Worm (Caenorhabditis elegans) whole organism, L1 larva: Measurements from ENCODE around the gene semi-1.

ENCODE experiments used
- C04F5.9 ChIP-seq: sonication (generic microtip); optimal IDR thresholded peaks from 2 replicates; lab custom pipeline; 2016; ENCODE audit warnings: missing genetic modification characterization, missing compliant biosample characterization
- C16A3.4 ChIP-seq: fragments of 150-350 bp; optimal IDR thresholded peaks from 2 replicates; lab custom pipeline; 2014; ENCODE audit warnings: missing biosample characterization, missing genetic modification characterization
- C34B4.2 ChIP-seq: sonication (generic microtip); optimal IDR thresholded peaks from 2 replicates; lab custom pipeline; 2017; ENCODE audit warnings: mild to moderate bottlenecking, missing genetic modification characterization, missing compliant biosample characterization
- Y116A8C.19 ChIP-seq: sonication (generic microtip); optimal IDR thresholded peaks from 2 replicates; lab custom pipeline; 2016; ENCODE audit warnings: missing compliant biosample characterization, missing genetic modification characterization, borderline replicate concordance
- alr-1 ChIP-seq: fragments of 200-800 bp; sonication (Bioruptor generic); optimal IDR thresholded peaks from 2 replicates; lab custom pipeline; 2018; ENCODE audit warnings: borderline replicate concordance, mild to moderate bottlenecking, missing genetic modification characterization, missing compliant biosample characterization
- aly-2 ChIP-seq: fragments of 150-350 bp; optimal IDR thresholded peaks from 2 replicates; lab custom pipeline; 2014; ENCODE audit warnings: missing biosample characterization, missing genetic modification characterization
- blmp-1 ChIP-seq: fragments of 150-350 bp; optimal IDR thresholded peaks from 2 replicates; lab custom pipeline; 2014; ENCODE audit warnings: missing biosample characterization, missing genetic modification characterization
- ceh-63 ChIP-seq: fragments of 200-800 bp; sonication (Bioruptor generic); optimal IDR thresholded peaks from 2 replicates; lab custom pipeline; 2018; ENCODE audit warnings: mild to moderate bottlenecking, missing genetic modification characterization, missing compliant biosample characterization
- ceh-82 ChIP-seq, 3 experiments: fragments of 150-350 bp in 1 of 3; sonication (generic microtip) in 2 of 3; optimal IDR thresholded peaks; 2 replicates each; lab custom pipeline; 2014 to 2017; ENCODE audit warnings: missing biosample characterization in 3 of 3, missing genetic modification characterization in 3 of 3
- ceh-88 ChIP-seq: fragments of 200-800 bp; sonication (Bioruptor generic); IDR thresholded peaks from 2 replicates; pipeline ENCODE4 v1.3.6; 2022; ENCODE audit warnings: missing genetic modification characterization, missing compliant biosample characterization
- ceh-90 ChIP-seq: sonication (generic microtip); optimal IDR thresholded peaks from 2 replicates; lab custom pipeline; 2016; ENCODE audit warnings: missing genetic modification characterization, missing compliant biosample characterization
- dsc-1 ChIP-seq: sonication (generic microtip); optimal IDR thresholded peaks from 2 replicates; lab custom pipeline; 2016; ENCODE audit warnings: mild to moderate bottlenecking, missing genetic modification characterization, missing compliant biosample characterization
- efl-1 ChIP-seq, 4 experiments: fragments of 150-350 bp; optimal IDR thresholded peaks in 3 of 4; peaks in 1 of 4; 1 replicate in 1 of 4; 2 replicates in 3 of 4; lab custom pipeline; 2014; ENCODE audit warnings: missing biosample characterization in 2 of 4, missing genetic modification characterization in 2 of 4, missing genetic modification reagents in 2 of 4
- efl-3 ChIP-seq: fragments of 200-800 bp; sonication (Bioruptor generic); optimal IDR thresholded peaks from 2 replicates; lab custom pipeline; 2018; ENCODE audit warnings: mild to moderate bottlenecking, missing genetic modification characterization, missing compliant biosample characterization
- egl-13 ChIP-seq: sonication (generic microtip); optimal IDR thresholded peaks from 2 replicates; lab custom pipeline; 2016; ENCODE audit warnings: missing genotype, missing genetic modification reagents, missing genetic modification characterization, missing compliant biosample characterization
- egl-27 ChIP-seq, 2 experiments: fragments of 150-350 bp in 1 of 2; sonication (generic microtip); optimal IDR thresholded peaks; 3 replicates each; lab custom pipeline; 2017 to 2018; ENCODE audit warnings: missing biosample characterization in 2 of 2, missing genetic modification characterization in 2 of 2, missing genetic modification reagents in 2 of 2
- elt-2 ChIP-seq: sonication (generic microtip); optimal IDR thresholded peaks from 2 replicates; lab custom pipeline; 2016; ENCODE audit warnings: missing genetic modification characterization, mild to moderate bottlenecking, inconsistent platforms, missing compliant biosample characterization, missing genetic modification reagents
- fkh-10 ChIP-seq: sonication (generic microtip); optimal IDR thresholded peaks from 2 replicates; lab custom pipeline; 2017; ENCODE audit warnings: missing biosample characterization, missing genetic modification reagents, missing genetic modification characterization
- fkh-4 ChIP-seq: sonication (generic microtip); optimal IDR thresholded peaks from 2 replicates; lab custom pipeline; 2016; ENCODE audit warnings: missing compliant biosample characterization, missing genetic modification characterization, borderline replicate concordance
- fos-1 ChIP-seq: fragments of 150-350 bp; optimal IDR thresholded peaks from 2 replicates; lab custom pipeline; 2014; ENCODE audit warnings: missing biosample characterization, missing genetic modification characterization
- grh-1 ChIP-seq: fragments of 200-800 bp; sonication (Bioruptor generic); IDR thresholded peaks from 2 replicates; pipeline ENCODE4 v1.3.6; 2022; ENCODE audit warnings: missing genetic modification reagents, missing genetic modification characterization, missing compliant biosample characterization
- irx-1 ChIP-seq: sonication (generic microtip); optimal IDR thresholded peaks from 2 replicates; lab custom pipeline; 2016; ENCODE audit warnings: missing genetic modification characterization, missing compliant biosample characterization
- isw-1 ChIP-seq: fragments of 200-800 bp; sonication (Bioruptor generic); IDR thresholded peaks from 2 replicates; pipeline ENCODE4 v1.3.6; 2022; ENCODE audit warnings: missing genetic modification characterization, missing compliant biosample characterization
- lin-15B ChIP-seq: fragments of 150-350 bp; sonication (generic microtip); optimal IDR thresholded peaks from 3 replicates; lab custom pipeline; 2014; ENCODE audit warnings: missing biosample characterization, missing genetic modification characterization
- lin-39 ChIP-seq: fragments of 150-350 bp; optimal IDR thresholded peaks from 2 replicates; lab custom pipeline; 2014; ENCODE audit warnings: missing biosample characterization, missing genetic modification reagents, missing genetic modification characterization
- lir-3 ChIP-seq: sonication (generic microtip); optimal IDR thresholded peaks from 2 replicates; lab custom pipeline; 2016; ENCODE audit warnings: mild to moderate bottlenecking, missing genetic modification characterization, moderate library complexity, missing compliant biosample characterization; ENCODE audit not compliant: poor library complexity
- lsy-2 ChIP-seq, 2 experiments: fragments of 150-350 bp; optimal IDR thresholded peaks; 2 replicates each; lab custom pipeline; 2014; ENCODE audit warnings: missing biosample characterization in 2 of 2, missing genetic modification characterization in 2 of 2
- mdl-1 ChIP-seq, 2 experiments: fragments of 150-350 bp; optimal IDR thresholded peaks; 2 replicates each; lab custom pipeline; 2014 to 2017; ENCODE audit warnings: missing biosample characterization in 2 of 2, missing genetic modification characterization in 2 of 2, inconsistent platforms in 1 of 2
- mef-2 ChIP-seq: fragments of 150-350 bp; optimal IDR thresholded peaks from 2 replicates; lab custom pipeline; 2014; ENCODE audit warnings: missing biosample characterization, missing genetic modification characterization
- mep-1 ChIP-seq: fragments of 150-350 bp; optimal IDR thresholded peaks from 2 replicates; lab custom pipeline; 2014; ENCODE audit warnings: missing biosample characterization, missing genetic modification characterization
- nhr-11 ChIP-seq: fragments of 150-350 bp; optimal IDR thresholded peaks from 2 replicates; lab custom pipeline; 2014; ENCODE audit warnings: missing biosample characterization, missing genetic modification characterization
- nhr-12 ChIP-seq: sonication (generic microtip); optimal IDR thresholded peaks from 2 replicates; lab custom pipeline; 2017; ENCODE audit warnings: missing biosample characterization, missing genetic modification characterization
- nhr-19 ChIP-seq: fragments of 200-800 bp; sonication (Bioruptor generic); conservative IDR thresholded peaks from 2 replicates; pipeline ENCODE4 v1.3.6; 2022; ENCODE audit warnings: missing genetic modification characterization, missing compliant biosample characterization
- nhr-20 ChIP-seq: sonication (generic microtip); optimal IDR thresholded peaks from 2 replicates; lab custom pipeline; 2016; ENCODE audit warnings: mild to moderate bottlenecking, missing genetic modification characterization, missing compliant biosample characterization
- nhr-237 ChIP-seq: fragments of 150-350 bp; optimal IDR thresholded peaks from 2 replicates; lab custom pipeline; 2014; ENCODE audit warnings: missing biosample characterization, missing genetic modification characterization
- nhr-28 ChIP-seq: fragments of 150-350 bp; optimal IDR thresholded peaks from 2 replicates; lab custom pipeline; 2014; ENCODE audit warnings: missing biosample characterization, missing genetic modification characterization
- nhr-71 ChIP-seq: sonication (generic microtip); optimal IDR thresholded peaks from 2 replicates; lab custom pipeline; 2016; ENCODE audit warnings: mild to moderate bottlenecking, missing genetic modification characterization, moderate library complexity, missing compliant biosample characterization
- nhr-76 ChIP-seq: sonication (generic microtip); optimal IDR thresholded peaks from 2 replicates; lab custom pipeline; 2017; ENCODE audit warnings: missing biosample characterization, missing genetic modification characterization
- nhr-77 ChIP-seq: fragments of 150-350 bp; optimal IDR thresholded peaks from 2 replicates; lab custom pipeline; 2014; ENCODE audit warnings: missing biosample characterization, missing genetic modification characterization
- nhr-84 ChIP-seq: sonication (generic microtip); optimal IDR thresholded peaks from 2 replicates; lab custom pipeline; 2017; ENCODE audit warnings: missing biosample characterization, missing genetic modification characterization
- nhr-85 ChIP-seq: sonication (generic microtip); peaks from one replicate; lab custom pipeline; 2016; ENCODE audit warnings: missing genetic modification characterization, inconsistent platforms, missing compliant biosample characterization
- pax-3 ChIP-seq: fragments of 200-800 bp; sonication (Bioruptor generic); optimal IDR thresholded peaks from 2 replicates; lab custom pipeline; 2018; ENCODE audit warnings: mild to moderate bottlenecking, missing genetic modification characterization, moderate library complexity, missing compliant biosample characterization
- pqm-1 ChIP-seq: sonication (generic microtip); optimal IDR thresholded peaks from 3 replicates; lab custom pipeline; 2017; ENCODE audit warnings: missing biosample characterization, missing genetic modification characterization
- skn-1 ChIP-seq: fragments of 150-350 bp; optimal IDR thresholded peaks from 2 replicates; lab custom pipeline; 2014; ENCODE audit warnings: missing biosample characterization, missing genetic modification characterization
- snpc-4 ChIP-seq: fragments of 150-350 bp; optimal IDR thresholded peaks from 2 replicates; lab custom pipeline; 2014; ENCODE audit warnings: missing biosample characterization, missing genetic modification characterization
- snu-23 ChIP-seq: sonication (generic microtip); optimal IDR thresholded peaks from 2 replicates; lab custom pipeline; 2016; ENCODE audit warnings: missing genetic modification characterization, missing compliant biosample characterization
- sptf-1 ChIP-seq: fragments of 150-350 bp; optimal IDR thresholded peaks from 2 replicates; lab custom pipeline; 2014; ENCODE audit warnings: missing biosample characterization, missing genetic modification characterization
- sup-37 ChIP-seq: fragments of 200-800 bp; sonication (Bioruptor generic); optimal IDR thresholded peaks from 2 replicates; lab custom pipeline; 2018; ENCODE audit warnings: mild to moderate bottlenecking, missing genetic modification characterization, missing compliant biosample characterization
- tlp-1 ChIP-seq: fragments of 150-350 bp; optimal IDR thresholded peaks from 2 replicates; lab custom pipeline; 2014; ENCODE audit warnings: missing biosample characterization, missing genetic modification characterization
- unc-130 ChIP-seq: fragments of 150-350 bp; optimal IDR thresholded peaks from 2 replicates; lab custom pipeline; 2017; ENCODE audit warnings: missing biosample characterization, missing genetic modification characterization, inconsistent platforms
- unc-30 ChIP-seq: sonication (generic microtip); optimal IDR thresholded peaks from 2 replicates; lab custom pipeline; 2017; ENCODE audit warnings: missing biosample characterization, missing genetic modification characterization
- vab-15 ChIP-seq: sonication (generic microtip); optimal IDR thresholded peaks from 2 replicates; lab custom pipeline; 2017; ENCODE audit warnings: missing genotype, mild to moderate bottlenecking, missing genetic modification characterization, missing compliant biosample characterization
- zip-4 ChIP-seq: fragments of 200-800 bp; sonication (Bioruptor generic); optimal IDR thresholded peaks from 2 replicates; lab custom pipeline; 2018; ENCODE audit warnings: mild to moderate bottlenecking, missing genetic modification characterization, moderate library complexity, missing compliant biosample characterization

semi-1 gene

DNA sequence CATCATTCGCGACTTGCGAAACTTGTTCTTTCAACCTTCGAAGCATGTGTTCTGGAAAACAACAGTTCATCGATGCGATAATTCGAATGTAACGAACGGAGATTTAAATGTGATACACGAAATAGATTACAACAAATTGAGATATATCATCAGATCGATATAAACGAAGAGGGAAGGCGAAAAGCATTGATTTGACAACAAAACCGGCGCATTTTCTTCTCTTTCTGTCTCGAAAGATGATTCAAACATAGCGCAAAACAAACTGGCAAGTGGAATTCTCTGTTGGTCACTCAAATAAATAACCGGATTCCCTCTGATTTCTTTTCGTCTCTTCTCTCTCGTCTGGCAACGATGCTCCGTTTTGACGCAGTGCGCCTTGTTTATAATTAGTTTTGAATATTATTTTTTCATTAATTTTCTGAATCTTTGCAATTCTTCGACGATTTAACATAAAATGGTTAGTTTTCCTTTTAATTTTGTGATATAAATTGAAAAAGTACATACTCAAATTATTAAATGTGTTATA is 17.6 kb downstream of the semi-1 start, which contains the start of the genes eea-1 and gut-2 (continued):
- TF ChIP-seq C34B4.2 (tag; lab: Kevin White, UChicago) (no peak), lin-39 (tag; lab: Kevin White, UChicago) (no peak), lsy-2 (tag; optimal IDR thresholded peaks at IDR 0.05; lab: Kevin White, UChicago) (peak; percentile 80 to 81), ceh-63 (GFP tag; lab: Kevin White, UChicago) (no peak), vab-15 (tag; lab: Kevin White, UChicago) (no peak), fkh-4 (tag; lab: Kevin White, UChicago) (no peak), nhr-77 (peak; percentile 51), unc-130 (tag; lab: Kevin White, UChicago) (peak; percentile 54), lin-15B (peak; percentile 9), egl-27 (tag; optimal IDR thresholded peaks at IDR 0.05; lab: Kevin White, UChicago) (no peak), irx-1 (tag; lab: Kevin White, UChicago) (peak; percentile 37), mep-1 (peak; percentile 68), alr-1 (tag; lab: Kevin White, UChicago) (no peak), snpc-4 (tag; lab: Kevin White, UChicago) (peak; percentile 45), aly-2 (no peak), pqm-1 (no peak), blmp-1 (tag; lab: Kevin White, UChicago) (peak; percentile 85), fos-1 (tag; lab: Kevin White, UChicago) (peak; percentile 43), grh-1 (peak; percentile 88), efl-1 (optimal IDR thresholded peaks at IDR 0.05; lab: Kevin White, UChicago) (peak; percentile 67 to 76), efl-1 (GFP tag; optimal IDR thresholded peaks at IDR 0.05 in 1 of 2; lab: Kevin White, UChicago) (peak; percentile 71 to 91), efl-3 (GFP tag; lab: Kevin White, UChicago) (no peak), mef-2 (tag; lab: Kevin White, UChicago) (no peak), nhr-19 (peak; percentile 60), ceh-82 (tag; optimal IDR thresholded peaks at IDR 0.05; lab: Kevin White, UChicago) (peak; percentile 37 to 59 (median 37)), isw-1 (GFP tag; lab: Robert Waterston, UW) (peak; percentile 22; the same call in 1 of the 2 replicates), elt-2 (tag; lab: Kevin White, UChicago) (no peak), nhr-11 (tag; lab: Kevin White, UChicago) (no peak), Y116A8C.19 (tag; lab: Kevin White, UChicago) (no peak), nhr-84 (no peak), snu-23 (GFP tag; lab: Kevin White, UChicago) (peak; percentile 88), nhr-20 (peak; percentile 82), fkh-10 (no peak), egl-13 (tag; lab: Kevin White, UChicago) (no peak), ceh-90 (tag; lab: Kevin White, UChicago) (no peak), ceh-88 (GFP tag; lab: Robert Waterston, UW) (no peak), C16A3.4 (peak; percentile 77), sptf-1 (tag; lab: Kevin White, UChicago) (no peak), skn-1 (peak; percentile 51), unc-30 (tag; lab: Kevin White, UChicago) (no peak), nhr-237 (tag; lab: Kevin White, UChicago) (no peak), nhr-85 (peak; percentile 92), tlp-1 (tag; lab: Kevin White, UChicago) (no peak), nhr-28 (no peak), nhr-71 (tag; lab: Kevin White, UChicago) (peak; percentile 80), dsc-1 (tag; lab: Kevin White, UChicago) (peak; percentile 44), pax-3 (no peak), sup-37 (GFP tag; lab: Kevin White, UChicago) (no peak), lir-3 (tag; lab: Kevin White, UChicago) (no peak), zip-4 (no peak), nhr-76 (tag; lab: Kevin White, UChicago) (no peak), C04F5.9 (tag; lab: Kevin White, UChicago) (no peak), mdl-1 (tag; optimal IDR thresholded peaks at IDR 0.05; lab: Kevin White, UChicago) (peak in 1 of 2 experiments; percentile 47), nhr-12 (tag; lab: Kevin White, UChicago) (no peak)
